Worm (Caenorhabditis elegans): ENCODE results near the gene snet-1.

DNA sequence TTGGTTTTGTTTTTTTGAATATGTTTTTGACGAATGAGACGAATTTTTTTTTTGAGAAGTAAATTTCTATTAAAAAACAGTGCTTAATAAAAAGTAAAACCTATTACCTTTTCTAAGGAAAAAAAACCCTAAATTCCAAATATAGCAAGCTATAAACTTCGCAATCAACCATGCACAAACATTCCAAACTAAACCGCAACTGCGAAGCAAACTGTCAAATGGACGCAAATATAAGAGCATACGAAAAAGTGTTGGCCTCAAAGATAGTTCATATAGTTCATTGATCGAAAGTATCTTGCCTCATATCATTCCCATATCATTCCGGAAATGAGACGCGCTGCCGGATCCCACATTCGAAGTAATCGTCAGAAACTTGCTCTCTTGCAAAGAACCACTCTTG lies 27.9 kb upstream of the snet-1 start, which contains the start of gene C01C4.3:
- TF ChIP-seq tbx-2 (tag; optimal IDR thresholded peaks at IDR 0.05), result no peak
- no peak for TF ChIP-seq elt-1 (tag; optimal IDR thresholded peaks at IDR 0.05)
- no peak for TF ChIP-seq nhr-11 (tag; optimal IDR thresholded peaks at IDR 0.05)
- no peak for TF ChIP-seq ztf-4 (tag; optimal IDR thresholded peaks at IDR 0.05)
- TF ChIP-seq ceh-28 (tag; optimal IDR thresholded peaks at IDR 0.05), result no peak
- no peak for TF ChIP-seq mdl-1 (tag; optimal IDR thresholded peaks at IDR 0.05)
- TF ChIP-seq egl-5 (tag; optimal IDR thresholded peaks at IDR 0.05), result no peak
- TF ChIP-seq R02D3.7 (tag; optimal IDR thresholded peaks at IDR 0.05), result no peak
- no peak for TF ChIP-seq ztf-11 (tag; optimal IDR thresholded peaks at IDR 0.05)
